Worm (Caenorhabditis elegans) whole organism, L4/young adult: ENCODE results near the gene nstp-8.

Experiments
- dao-5 ChIP-seq: sonication (generic microtip); optimal IDR thresholded peaks from 2 replicates; lab custom pipeline; 2016; ENCODE audit warnings: missing genotype, missing genetic modification characterization, moderate library complexity, missing compliant biosample characterization
- him-1 ChIP-seq: sonication (generic microtip); optimal IDR thresholded peaks from 2 replicates; lab custom pipeline; 2016; ENCODE audit warnings: missing genotype, missing genetic modification reagents, missing genetic modification characterization, missing compliant biosample characterization

- TF ChIP-seq him-1 (tag; lab: Kevin White, UChicago) (no peak), dao-5 (no peak)
These were observed 44.3 kb downstream of the nstp-8 start, which contains the start of gene nhr-182 for ce11 chrV:2259750-2260149.
